Fruit fly (Drosophila melanogaster) ovary, adult (tissue): ENCODE measurements around the gene trn.

ENCODE experiments used
- CG17801 ChIP-seq: fragments of 200-800 bp; optimal IDR thresholded peaks from 2 replicates; lab custom pipeline; 2019; ENCODE audit warnings: missing biosample characterization, mild to moderate bottlenecking, missing genetic modification characterization, moderate library complexity; ENCODE audit not compliant: partially characterized antibody

trn gene

DNA sequence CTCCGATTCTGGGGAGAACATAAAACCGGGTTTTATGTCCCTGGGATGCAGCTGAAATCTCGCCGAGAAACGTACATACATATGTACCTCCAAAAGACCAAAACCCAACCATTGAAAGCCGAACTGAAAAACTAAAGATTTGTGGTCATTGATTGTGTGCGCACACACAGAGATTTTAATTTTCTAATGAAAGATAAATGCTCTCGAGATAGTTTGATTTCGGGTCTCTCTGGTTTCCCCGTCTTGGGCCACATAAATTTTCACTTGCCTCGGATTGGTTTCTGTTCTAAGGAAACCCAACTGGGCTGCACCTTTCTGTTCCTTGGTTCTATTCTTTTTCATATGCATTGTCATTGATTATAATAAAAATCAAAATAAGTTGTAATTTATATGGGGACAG lies 8.2 kb upstream of the trn start:
- no peak for TF ChIP-seq CG17801

DNA sequence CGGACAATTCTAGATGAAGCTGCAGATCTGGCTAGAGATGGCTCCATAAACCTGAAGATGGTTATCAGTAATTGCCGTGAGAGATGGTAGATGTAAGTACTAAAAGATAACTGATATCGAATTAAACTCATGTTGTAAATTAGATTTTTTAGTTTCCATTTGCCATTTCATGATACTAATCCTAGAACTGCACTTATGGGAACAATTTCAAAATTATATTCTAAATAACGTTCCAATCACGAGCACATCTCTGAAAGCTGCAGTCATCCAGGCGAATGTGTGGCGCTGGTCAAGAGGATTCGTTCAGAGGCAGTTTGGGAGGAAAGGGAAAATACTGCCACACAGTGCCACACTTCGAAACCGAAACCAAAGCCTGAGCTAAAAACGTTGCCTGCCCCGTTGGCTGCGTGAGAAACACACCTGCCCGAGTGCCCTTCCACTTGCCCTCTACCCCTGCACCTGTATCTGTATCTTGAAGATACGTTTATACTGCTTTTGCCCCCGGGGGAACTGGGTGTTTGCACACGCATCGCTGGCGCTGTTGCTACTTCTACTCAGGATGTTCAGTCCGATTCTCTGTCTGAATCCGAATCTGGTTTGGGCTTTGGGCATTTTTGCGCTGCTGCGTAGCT lies 6.6 kb upstream of the trn start:
- no peak for TF ChIP-seq CG17801

DNA sequence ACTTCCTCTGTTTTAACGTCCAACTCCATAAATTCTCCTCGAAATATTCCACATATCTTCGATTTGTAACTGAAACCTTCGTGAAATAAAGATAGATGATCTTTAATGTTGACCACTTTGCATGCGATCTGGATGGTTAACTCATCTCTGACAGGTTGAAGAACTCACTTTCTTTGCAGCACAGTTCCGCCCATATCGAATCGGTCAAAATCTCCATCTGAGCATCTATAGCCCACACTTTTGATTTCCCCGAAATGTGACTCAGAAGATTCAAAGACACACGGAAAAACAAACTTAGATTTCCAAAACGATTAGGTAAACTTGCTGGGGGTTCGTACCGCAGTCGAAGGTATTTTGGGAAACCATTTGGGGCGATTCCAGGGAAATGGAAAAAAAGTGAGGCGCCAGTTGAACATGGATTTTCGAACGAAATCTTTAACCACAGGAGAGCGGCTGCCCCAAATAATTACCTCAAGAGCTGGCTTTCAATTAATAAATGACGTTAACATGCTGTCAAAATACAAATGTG lies 5.7 kb upstream of the trn start:
- TF ChIP-seq CG17801: no peak

DNA sequence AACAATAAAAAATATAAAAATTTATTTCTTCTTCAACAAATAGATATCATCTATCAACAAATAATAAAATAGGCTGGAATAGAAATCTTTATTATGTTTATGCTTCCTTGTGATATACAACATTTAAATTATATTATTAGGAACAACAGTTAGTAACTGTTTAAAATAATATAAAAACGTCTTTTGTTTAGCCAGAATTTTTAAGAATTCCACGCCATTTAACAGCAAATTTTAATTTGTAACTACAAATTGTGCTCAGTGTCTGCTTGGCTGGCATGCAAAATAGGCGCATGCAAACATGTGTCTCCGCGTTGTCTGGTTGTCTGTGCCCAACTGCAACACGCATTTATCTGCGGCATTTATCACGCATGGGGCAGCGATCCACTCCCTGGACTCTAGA lies 4.7 kb upstream of the trn start:
- TF ChIP-seq CG17801: no peak

DNA sequence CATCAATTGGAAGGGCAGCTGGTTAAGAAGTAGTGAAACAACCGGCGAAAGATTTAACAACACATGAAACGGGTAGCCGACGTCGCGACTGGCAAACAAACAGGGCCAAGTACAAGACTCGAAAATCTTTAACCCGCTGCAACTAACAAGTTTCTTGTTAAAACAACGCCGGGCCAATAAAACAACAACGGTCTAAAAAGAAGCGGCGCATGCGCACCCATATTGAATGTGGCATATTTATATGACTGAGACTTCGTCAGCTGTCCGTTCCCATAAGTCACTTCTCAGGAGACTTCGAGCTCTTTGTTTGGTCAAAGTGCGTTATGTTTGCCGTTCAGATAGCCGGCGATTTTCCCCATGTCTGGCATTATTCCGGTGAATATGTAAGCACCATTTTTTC lies 2.6 kb upstream of the trn start:
- TF ChIP-seq CG17801: no peak

dm6 chr3L:13115102-13115501 lies 1.0 kb downstream of the trn start:
- TF ChIP-seq CG17801: no peak

DNA sequence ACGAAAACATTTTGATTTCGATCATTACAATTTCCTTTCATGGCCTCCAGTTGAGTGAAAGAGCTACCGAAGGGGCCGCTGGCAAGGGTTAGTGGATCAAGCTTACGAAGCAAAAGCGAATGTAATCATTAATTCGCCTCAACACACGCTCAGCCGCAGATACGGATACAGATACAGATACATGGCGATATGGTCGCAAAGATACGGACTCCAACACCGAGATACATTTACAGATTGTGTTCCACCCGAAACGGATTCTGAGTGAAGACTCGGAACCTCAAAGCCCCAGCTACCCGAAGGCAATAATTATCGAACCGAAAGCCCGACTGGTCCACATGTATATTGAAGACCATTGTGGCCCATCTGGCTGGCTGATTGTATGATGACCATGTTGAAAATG lies 4.9 kb downstream of the trn start:
- no peak for TF ChIP-seq CG17801

DNA sequence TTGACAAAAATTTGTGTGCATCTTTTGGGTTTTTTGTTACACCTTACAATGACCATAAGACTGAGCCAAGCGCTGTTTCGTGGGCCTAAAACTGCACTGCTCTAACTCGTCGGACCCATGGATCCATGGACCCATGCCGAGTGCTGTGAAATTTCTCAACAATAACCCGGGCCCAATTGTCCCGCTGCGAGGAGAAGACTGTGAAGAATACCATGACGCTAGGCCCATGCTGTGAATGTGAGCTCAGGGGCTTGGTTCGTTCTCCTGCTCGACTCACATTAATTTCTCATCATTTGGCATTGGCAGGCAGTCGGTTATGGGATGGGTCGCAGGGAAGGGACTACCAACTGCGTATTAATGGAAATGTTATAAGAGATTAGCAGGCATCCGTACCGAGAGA lies 6.1 kb downstream of the trn start:
- no peak for TF ChIP-seq CG17801

dm6 chr3L:13133140-13133539 lies 19.1 kb downstream of the trn start:
- no peak for TF ChIP-seq CG17801

DNA sequence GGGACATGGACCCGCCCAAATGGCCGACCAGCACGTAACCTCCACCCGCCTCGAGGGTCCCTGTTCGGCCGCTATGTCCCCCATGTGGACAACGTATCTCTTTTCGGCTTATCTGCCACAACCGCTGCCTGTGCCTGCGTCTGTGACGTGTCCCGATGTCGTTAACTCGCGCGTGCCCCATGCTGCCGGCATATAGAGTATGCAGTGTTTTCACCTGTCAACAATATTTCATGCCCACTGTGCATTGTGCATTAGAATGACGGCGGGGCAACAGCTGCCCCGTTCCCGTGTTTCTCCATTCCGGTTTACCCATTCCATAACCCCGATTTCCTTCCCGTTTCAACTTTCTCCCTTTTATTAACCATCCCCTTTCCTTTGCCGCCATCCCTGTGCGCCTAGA lies 20.8 kb downstream of the trn start:
- no peak for TF ChIP-seq CG17801

DNA sequence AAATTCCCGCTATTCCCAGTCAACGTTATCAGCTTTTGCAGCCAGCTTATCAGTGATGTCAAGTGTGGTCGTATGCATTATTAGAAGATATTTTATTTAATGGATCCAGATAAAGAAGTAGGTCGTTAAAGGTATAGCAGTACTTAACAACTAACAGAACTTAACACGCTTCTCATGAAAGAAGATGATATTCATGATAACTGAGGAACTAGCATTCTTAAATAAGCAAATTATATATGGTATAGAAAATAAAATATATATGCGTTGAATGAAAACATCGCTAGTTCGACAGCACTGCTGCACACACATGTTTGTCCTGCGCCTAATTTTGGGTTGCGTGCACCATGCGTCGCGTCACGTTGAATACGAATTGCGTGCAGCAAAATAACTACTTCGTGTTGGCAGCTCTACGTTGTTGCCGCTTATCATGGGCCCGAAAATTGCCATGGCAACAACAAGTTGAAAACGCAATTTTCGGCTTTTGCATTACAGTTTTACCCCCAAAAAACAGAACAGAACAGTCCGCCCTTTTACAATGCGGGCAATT lies 21.4 kb downstream of the trn start:
- TF ChIP-seq CG17801: no peak

DNA sequence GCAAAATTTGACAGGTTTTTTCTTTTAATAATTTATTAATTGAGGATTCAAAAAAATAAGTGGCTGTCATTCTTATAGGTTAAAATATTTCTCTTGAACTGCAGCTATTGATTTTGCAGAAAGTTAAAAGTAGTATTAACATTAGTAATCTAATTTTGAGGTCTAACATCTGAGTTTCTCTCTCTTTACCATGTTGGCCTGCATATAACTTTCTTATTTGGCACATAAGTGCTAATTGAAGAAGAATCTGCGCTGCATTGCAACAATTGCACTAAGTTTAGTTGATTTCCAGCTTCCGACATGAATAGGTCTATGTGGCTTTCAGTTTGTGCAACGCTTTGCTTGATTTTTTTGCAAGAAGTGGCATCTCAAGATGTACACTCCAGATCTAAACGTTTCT lies 21.9 kb downstream of the trn start, which contains the start of gene CG33262:
Gene CG33262 (plus strand): TSS at position 301 of the 400 bp plus-strand sequence.
- TF ChIP-seq CG17801: no peak

DNA sequence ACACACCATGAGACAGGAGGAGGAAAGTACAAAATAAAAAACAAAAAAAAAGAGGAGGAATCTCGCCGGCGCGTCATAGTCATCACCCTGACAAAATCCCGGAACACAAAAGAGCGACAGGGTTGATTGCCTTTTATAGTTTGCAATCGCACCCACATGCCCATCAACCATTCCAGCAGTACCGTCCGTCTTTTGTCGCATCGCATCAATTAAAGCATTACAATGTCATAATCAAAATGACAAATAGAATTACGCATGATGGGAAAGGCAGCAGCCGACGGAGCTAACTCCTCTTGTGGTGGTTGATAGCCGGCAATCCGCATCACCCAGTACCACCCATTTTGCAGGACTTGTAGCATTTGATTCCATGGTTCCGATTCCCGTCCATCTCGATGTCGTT lies 23.3 kb downstream of the trn start:
- TF ChIP-seq CG17801: no peak

DNA sequence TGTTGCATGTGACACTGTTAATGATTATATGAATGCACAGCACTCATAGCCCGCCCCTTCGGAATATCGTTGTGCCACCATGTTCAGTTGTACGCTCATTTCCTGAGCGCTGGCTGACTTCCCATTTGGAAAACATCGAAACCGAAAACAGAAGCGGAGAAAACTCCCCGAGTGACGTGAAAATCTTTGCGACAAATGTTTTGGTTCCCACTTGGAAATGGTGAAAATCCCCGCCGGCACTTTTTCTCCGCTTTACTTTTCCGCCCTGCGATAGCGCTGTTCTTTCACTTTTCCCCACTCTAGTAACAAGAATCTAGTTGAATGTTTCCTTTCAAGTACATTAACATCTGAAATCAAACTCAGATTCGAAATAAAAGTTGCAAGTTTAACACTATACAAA lies 30.9 kb downstream of the trn start:
- no peak for TF ChIP-seq CG17801

- TF ChIP-seq CG17801: no peak
These were observed 32.4 kb downstream of the trn start for dm6 chr3L:13146491-13146890.

DNA sequence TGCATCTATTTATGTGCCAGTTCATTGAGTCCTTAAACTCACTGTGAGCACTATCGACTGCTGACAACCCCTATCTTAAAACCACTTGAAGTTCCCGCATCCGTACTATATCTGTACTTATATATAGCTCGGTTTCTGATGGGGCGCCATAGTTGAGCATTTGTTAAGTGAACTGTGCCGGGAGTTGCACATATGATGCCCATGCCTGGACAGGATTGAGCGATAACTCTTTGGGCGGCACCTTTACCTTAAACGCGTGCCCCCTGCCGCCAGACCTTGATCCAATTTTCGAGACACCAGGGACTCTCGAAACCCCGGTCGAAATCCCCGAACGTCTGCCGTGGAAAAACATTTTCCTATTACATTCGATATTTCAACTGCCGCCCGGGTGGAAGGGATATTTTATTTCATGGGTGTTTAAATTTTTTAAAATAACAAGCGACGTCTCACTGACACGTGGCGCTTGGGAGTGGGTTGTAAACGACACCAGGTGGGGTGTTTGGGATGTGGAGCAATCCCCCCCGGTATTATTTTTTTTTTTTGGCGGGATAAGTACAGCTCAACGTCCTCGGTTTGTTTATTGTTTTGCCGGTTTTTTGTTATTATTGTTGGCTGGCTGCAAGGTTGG lies 40.0 kb downstream of the trn start:
- TF ChIP-seq CG17801: no peak

dm6 chr3L:13155276-13155675 lies 41.2 kb downstream of the trn start:
- no peak for TF ChIP-seq CG17801
